ENCODE assay signal across 4 worm cellular contexts in the genomic region with DNA sequence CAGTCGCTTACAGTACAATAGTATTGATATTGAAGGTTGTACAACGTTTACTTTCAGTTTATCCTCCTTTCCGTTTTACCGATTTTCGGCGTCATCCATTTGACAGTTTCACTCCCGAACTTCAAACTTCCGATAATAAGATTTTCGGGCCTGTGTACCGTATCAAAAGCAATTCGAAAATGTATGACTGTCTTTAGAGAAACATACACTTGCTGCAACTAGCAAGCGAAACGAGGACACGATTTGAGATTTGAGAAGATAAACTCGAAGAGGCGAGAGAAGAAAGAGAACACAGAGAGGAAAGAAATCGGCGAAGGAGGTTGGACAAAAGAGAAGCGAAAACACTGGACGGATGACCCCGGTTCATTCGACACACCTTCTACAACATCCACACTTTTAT.
TF ChIP-seq lines count a peak whose summit lies in the region.

A gene (plus strand): TSS at position 220 of the 400 bp plus-strand sequence.

TF ChIP-seq in whole organism, L1 larva, 84 proteins besides CTCF, POLR2A, EP300 and RAD21:
- TF ChIP-seq blmp-1 (tag; optimal IDR thresholded peaks at IDR 0.05; lab: Kevin White, UChicago) (peak; percentile 96), pag-3 (tag; optimal IDR thresholded peaks at IDR 0.05; lab: Kevin White, UChicago; ENCODE audit: borderline replicate concordance, insufficient read depth) (no peak), elt-3 (tag; optimal IDR thresholded peaks at IDR 0.05; lab: Kevin White, UChicago) (no peak), fkh-8 (tag; optimal IDR thresholded peaks at IDR 0.05; lab: Kevin White, UChicago) (no peak), aly-2 (tag; optimal IDR thresholded peaks at IDR 0.05; lab: Kevin White, UChicago) (no peak), fkh-10 (GFP tag; optimal IDR thresholded peaks at IDR 0.05; lab: Kevin White, UChicago) (no peak), lin-15B (tag; optimal IDR thresholded peaks at IDR 0.05; lab: Kevin White, UChicago) (no peak), egl-27 (tag; optimal IDR thresholded peaks at IDR 0.05; lab: Kevin White, UChicago) (no peak)

TF ChIP-seq in whole organism, L2 larva, 48 proteins besides CTCF, POLR2A, EP300 and RAD21:
- no peak for TF ChIP-seq mdl-1 (tag; optimal IDR thresholded peaks at IDR 0.05; lab: Kevin White, UChicago)
- no peak for TF ChIP-seq ztf-11 (tag; optimal IDR thresholded peaks at IDR 0.05; lab: Kevin White, UChicago)
- TF ChIP-seq nhr-21 (tag; optimal IDR thresholded peaks at IDR 0.05; lab: Kevin White, UChicago) = peak; percentile 55
- no peak for TF ChIP-seq lsy-2 (tag; optimal IDR thresholded peaks at IDR 0.05; lab: Kevin White, UChicago)
- peak; percentile 9 for TF ChIP-seq fos-1 (tag; optimal IDR thresholded peaks at IDR 0.05; lab: Kevin White, UChicago)
- peak; percentile 36 for TF ChIP-seq ceh-16 (tag; optimal IDR thresholded peaks at IDR 0.05; lab: Kevin White, UChicago)
TF ChIP-seq in whole organism, L2 larva: peak in this region for 3.

TF ChIP-seq in whole organism, L3 larva, 47 proteins besides CTCF, POLR2A, EP300 and RAD21:
- TF ChIP-seq nhr-28 (tag; optimal IDR thresholded peaks at IDR 0.05; lab: Kevin White, UChicago) = no peak
- TF ChIP-seq nhr-43 (tag; optimal IDR thresholded peaks at IDR 0.05; lab: Kevin White, UChicago; ENCODE audit: poor library complexity, severe bottlenecking) = peak; percentile 8
- TF ChIP-seq elt-1 (tag; optimal IDR thresholded peaks at IDR 0.05; lab: Kevin White, UChicago) = peak; percentile 5
- TF ChIP-seq nhr-25 (tag; optimal IDR thresholded peaks at IDR 0.05; lab: Kevin White, UChicago) = peak; percentile 57
- TF ChIP-seq nhr-23 (tag; optimal IDR thresholded peaks at IDR 0.05; lab: Kevin White, UChicago) = peak; percentile 82

TF ChIP-seq in whole organism, mixed stage, embryonic, 35 proteins besides CTCF, POLR2A, EP300 and RAD21:
- TF ChIP-seq blmp-1 (tag; optimal IDR thresholded peaks at IDR 0.05; lab: Kevin White, UChicago) (peak; percentile 4), mab-5 (tag; optimal IDR thresholded peaks at IDR 0.05; lab: Kevin White, UChicago) (no peak), ham-2 (GFP tag; optimal IDR thresholded peaks at IDR 0.05; lab: Kevin White, UChicago) (peak; percentile 9)
TF ChIP-seq in whole organism, mixed stage, embryonic: peak in this region for 2.
